Fruit fly (Drosophila melanogaster) whole organism, embryonic: ENCODE data around the gene CG43678.

Experiments
- CG14050 ChIP-seq: fragments of 200-800 bp; sonication (Bioruptor generic); IDR thresholded peaks from 3 replicates; pipeline ENCODE4 v1.3.6; 2022; ENCODE audit warnings: missing biosample characterization, missing genetic modification characterization
- CG2129 ChIP-seq: fragments of 200-800 bp; sonication (Bioruptor generic); IDR thresholded peaks from 2 replicates; pipeline ENCODE4 v1.3.6; 2022; ENCODE audit warnings: missing biosample characterization, missing genetic modification characterization; ENCODE audit not compliant: partially characterized antibody
- CG7987 ChIP-seq: fragments of 200-800 bp; sonication (Bioruptor generic); optimal IDR thresholded peaks from 2 replicates; lab custom pipeline; 2018; ENCODE audit warnings: missing biosample characterization, mild to moderate bottlenecking, missing genetic modification characterization, moderate library complexity
- CG9876 ChIP-seq: fragments of 200-800 bp; sonication (Bioruptor generic); optimal IDR thresholded peaks from 2 replicates; lab custom pipeline; 2016; ENCODE audit warnings: missing biosample characterization, missing genetic modification characterization
- chif ChIP-seq, 2 experiments: fragments of 200-800 bp; sonication (Bioruptor generic); optimal IDR thresholded peaks; 3 replicates each; lab custom pipeline; 2016; ENCODE audit warnings: missing biosample characterization in 2 of 2, missing genetic modification characterization in 2 of 2
- sug ChIP-seq: fragments of 200-800 bp; optimal IDR thresholded peaks from 2 replicates; lab custom pipeline; 2019; ENCODE audit warnings: missing biosample characterization, mild to moderate bottlenecking, missing genetic modification characterization, moderate library complexity

- TF ChIP-seq chif (GFP tag; optimal IDR thresholded peaks at IDR 0.05; lab: Kevin White, UChicago) (no peak), sug (no peak), CG14050 (GFP tag; lab: Robert Waterston, UW) (no peak), CG9876 (GFP tag; lab: Kevin White, UChicago) (no peak), CG7987 (no peak), CG2129 (GFP tag; lab: Robert Waterston, UW) (no peak)
Measured at dm6 chr3L:15097878-15098520, 48.7 kb upstream of the CG43678 start, which contains the start of gene Ctps.
